Fruit fly (Drosophila melanogaster) whole organism, pupa: ENCODE data around the gene Sgs8.
A peak's percentile ranks its signal among the peaks of the same experiment; 100 is the strongest.

ENCODE experiments used
- CG12605 ChIP-seq: fragments of 200-800 bp; sonication (Bioruptor generic); IDR thresholded peaks from 2 replicates; pipeline ENCODE4 v1.3.6; 2022; ENCODE audit warnings: missing biosample characterization, missing genetic modification characterization
- CG17806 ChIP-seq: fragments of 200-800 bp; sonication (Bioruptor generic); optimal IDR thresholded peaks from 2 replicates; lab custom pipeline; 2018; ENCODE audit warnings: missing biosample characterization, mild to moderate bottlenecking, missing genetic modification characterization, moderate library complexity
- CG32121 ChIP-seq: fragments of 200-800 bp; sonication (Bioruptor generic); IDR thresholded peaks from 2 replicates; pipeline ENCODE4 v1.3.6; 2022; ENCODE audit warnings: missing biosample characterization, missing genetic modification characterization
- CG34367 ChIP-seq: fragments of 200-800 bp; sonication (Bioruptor generic); optimal IDR thresholded peaks from 2 replicates; lab custom pipeline; 2018; ENCODE audit warnings: missing biosample characterization, mild to moderate bottlenecking, missing genetic modification characterization
- CG4496 ChIP-seq: fragments of 200-800 bp; sonication (Bioruptor generic); IDR thresholded peaks from 3 replicates; pipeline ENCODE4 v1.3.6; 2022; ENCODE audit warnings: missing biosample characterization, missing genetic modification characterization
- CG8159 ChIP-seq: fragments of 200-800 bp; sonication (Bioruptor generic); optimal IDR thresholded peaks from 3 replicates; lab custom pipeline; 2018; ENCODE audit warnings: missing biosample characterization, mild to moderate bottlenecking, missing genetic modification characterization, moderate library complexity
- CG8301 ChIP-seq: fragments of 200-800 bp; sonication (Bioruptor generic); optimal IDR thresholded peaks from 2 replicates; lab custom pipeline; 2018; ENCODE audit warnings: missing biosample characterization, mild to moderate bottlenecking, missing genetic modification characterization
- Ets98B ChIP-seq: fragments of 200-800 bp; sonication (Bioruptor generic); IDR thresholded peaks from 2 replicates; pipeline ENCODE4 v1.3.6; 2022; ENCODE audit warnings: missing biosample characterization, missing genetic modification characterization
- gl ChIP-seq: fragments of 200-800 bp; sonication (Bioruptor generic); optimal IDR thresholded peaks from 2 replicates; lab custom pipeline; 2018; ENCODE audit warnings: missing biosample characterization, mild to moderate bottlenecking, missing genetic modification characterization

- TF ChIP-seq CG32121 (GFP tag; lab: Robert Waterston, UW) = peak; percentile 34; the same call in 1 of the 2 replicates
- no peak for TF ChIP-seq CG17806
- TF ChIP-seq CG8159 = no peak
- peak; percentile 56; the same call in 2 of the 3 replicates for TF ChIP-seq CG4496 (GFP tag; lab: Robert Waterston, UW)
- no peak for TF ChIP-seq CG34367 (tag; lab: Kevin White, UChicago)
- peak; percentile 14; the same call in 1 of the 2 replicates for TF ChIP-seq Ets98B (GFP tag; lab: Robert Waterston, UW)
- TF ChIP-seq gl = no peak
- no peak for TF ChIP-seq CG12605
- peak; percentile 63 for TF ChIP-seq CG8301 (tag; lab: Kevin White, UChicago)
Measured at dm6 chr3L:11536767-11537419, 27.7 kb upstream of the Sgs8 start.
